Worm (Caenorhabditis elegans) whole organism, L1 larva: ENCODE measurements around the gene del-8.

Source experiments
- C16A3.4 ChIP-seq: fragments of 150-350 bp; optimal IDR thresholded peaks from 2 replicates; lab custom pipeline; 2014; ENCODE audit warnings: missing biosample characterization, missing genetic modification characterization
- aha-1 ChIP-seq: fragments of 150-350 bp; optimal IDR thresholded peaks from 2 replicates; lab custom pipeline; 2014; ENCODE audit warnings: missing biosample characterization, missing genetic modification characterization
- alr-1 ChIP-seq: fragments of 200-800 bp; sonication (Bioruptor generic); optimal IDR thresholded peaks from 2 replicates; lab custom pipeline; 2018; ENCODE audit warnings: borderline replicate concordance, mild to moderate bottlenecking, missing genetic modification characterization, missing compliant biosample characterization
- aly-2 ChIP-seq: fragments of 150-350 bp; optimal IDR thresholded peaks from 2 replicates; lab custom pipeline; 2014; ENCODE audit warnings: missing biosample characterization, missing genetic modification characterization
- ama-1 ChIP-seq: fragments of 150-350 bp; optimal IDR thresholded peaks from 2 replicates; lab custom pipeline; 2014
- blmp-1 ChIP-seq: fragments of 150-350 bp; optimal IDR thresholded peaks from 2 replicates; lab custom pipeline; 2014; ENCODE audit warnings: missing biosample characterization, missing genetic modification characterization
- ceh-63 ChIP-seq: fragments of 200-800 bp; sonication (Bioruptor generic); optimal IDR thresholded peaks from 2 replicates; lab custom pipeline; 2018; ENCODE audit warnings: mild to moderate bottlenecking, missing genetic modification characterization, missing compliant biosample characterization
- ceh-82 ChIP-seq, 3 experiments: fragments of 150-350 bp in 1 of 3; sonication (generic microtip) in 2 of 3; optimal IDR thresholded peaks; 2 replicates each; lab custom pipeline; 2014 to 2017; ENCODE audit warnings: missing biosample characterization in 3 of 3, missing genetic modification characterization in 3 of 3
- ceh-88 ChIP-seq: fragments of 200-800 bp; sonication (Bioruptor generic); IDR thresholded peaks from 2 replicates; pipeline ENCODE4 v1.3.6; 2022; ENCODE audit warnings: missing genetic modification characterization, missing compliant biosample characterization
- egl-13 ChIP-seq: sonication (generic microtip); optimal IDR thresholded peaks from 2 replicates; lab custom pipeline; 2016; ENCODE audit warnings: missing genotype, missing genetic modification reagents, missing genetic modification characterization, missing compliant biosample characterization
- elt-3 ChIP-seq, 6 experiments: fragments of 150-350 bp in 1 of 6; sonication (generic microtip); optimal IDR thresholded peaks; 2 replicates each; lab custom pipeline; 2017 to 2018; ENCODE audit warnings: missing biosample characterization in 6 of 6, missing genetic modification characterization in 6 of 6, inconsistent platforms in 1 of 6
- fkh-4 ChIP-seq: sonication (generic microtip); optimal IDR thresholded peaks from 2 replicates; lab custom pipeline; 2016; ENCODE audit warnings: missing compliant biosample characterization, missing genetic modification characterization, borderline replicate concordance
- hlh-17 ChIP-seq: fragments of 200-800 bp; sonication (Bioruptor generic); optimal IDR thresholded peaks from 2 replicates; lab custom pipeline; 2018; ENCODE audit warnings: missing genetic modification characterization, mild to moderate bottlenecking, missing compliant biosample characterization, moderate library complexity, borderline replicate concordance
- irx-1 ChIP-seq: sonication (generic microtip); optimal IDR thresholded peaks from 2 replicates; lab custom pipeline; 2016; ENCODE audit warnings: missing genetic modification characterization, missing compliant biosample characterization
- lin-35 ChIP-seq, 2 experiments: fragments of 150-350 bp; optimal IDR thresholded peaks; 2 replicates each; lab custom pipeline; 2014; ENCODE audit warnings: missing biosample characterization in 2 of 2, missing genetic modification characterization in 2 of 2, missing genetic modification reagents in 2 of 2
- lin-39 ChIP-seq: fragments of 150-350 bp; optimal IDR thresholded peaks from 2 replicates; lab custom pipeline; 2014; ENCODE audit warnings: missing biosample characterization, missing genetic modification reagents, missing genetic modification characterization
- lir-3 ChIP-seq: sonication (generic microtip); optimal IDR thresholded peaks from 2 replicates; lab custom pipeline; 2016; ENCODE audit warnings: mild to moderate bottlenecking, missing genetic modification characterization, moderate library complexity, missing compliant biosample characterization; ENCODE audit not compliant: poor library complexity
- lsy-2 ChIP-seq, 2 experiments: fragments of 150-350 bp; optimal IDR thresholded peaks; 2 replicates each; lab custom pipeline; 2014; ENCODE audit warnings: missing biosample characterization in 2 of 2, missing genetic modification characterization in 2 of 2
- mdl-1 ChIP-seq, 2 experiments: fragments of 150-350 bp; optimal IDR thresholded peaks; 2 replicates each; lab custom pipeline; 2014 to 2017; ENCODE audit warnings: missing biosample characterization in 2 of 2, missing genetic modification characterization in 2 of 2, inconsistent platforms in 1 of 2
- nhr-71 ChIP-seq: sonication (generic microtip); optimal IDR thresholded peaks from 2 replicates; lab custom pipeline; 2016; ENCODE audit warnings: mild to moderate bottlenecking, missing genetic modification characterization, moderate library complexity, missing compliant biosample characterization
- nhr-76 ChIP-seq: sonication (generic microtip); optimal IDR thresholded peaks from 2 replicates; lab custom pipeline; 2017; ENCODE audit warnings: missing biosample characterization, missing genetic modification characterization
- nhr-84 ChIP-seq: sonication (generic microtip); optimal IDR thresholded peaks from 2 replicates; lab custom pipeline; 2017; ENCODE audit warnings: missing biosample characterization, missing genetic modification characterization
- nhr-85 ChIP-seq: sonication (generic microtip); peaks from one replicate; lab custom pipeline; 2016; ENCODE audit warnings: missing genetic modification characterization, inconsistent platforms, missing compliant biosample characterization
- pqm-1 ChIP-seq: sonication (generic microtip); optimal IDR thresholded peaks from 3 replicates; lab custom pipeline; 2017; ENCODE audit warnings: missing biosample characterization, missing genetic modification characterization
- rnt-1 ChIP-seq: sonication (generic microtip); optimal IDR thresholded peaks from 2 replicates; lab custom pipeline; 2016; ENCODE audit warnings: mild to moderate bottlenecking, missing genetic modification characterization, moderate library complexity, missing compliant biosample characterization
- snpc-4 ChIP-seq: fragments of 150-350 bp; optimal IDR thresholded peaks from 2 replicates; lab custom pipeline; 2014; ENCODE audit warnings: missing biosample characterization, missing genetic modification characterization
- snu-23 ChIP-seq: sonication (generic microtip); optimal IDR thresholded peaks from 2 replicates; lab custom pipeline; 2016; ENCODE audit warnings: missing genetic modification characterization, missing compliant biosample characterization
- sup-37 ChIP-seq: fragments of 200-800 bp; sonication (Bioruptor generic); optimal IDR thresholded peaks from 2 replicates; lab custom pipeline; 2018; ENCODE audit warnings: mild to moderate bottlenecking, missing genetic modification characterization, missing compliant biosample characterization
- swsn-7 ChIP-seq: sonication (generic microtip); optimal IDR thresholded peaks from 2 replicates; lab custom pipeline; 2016; ENCODE audit warnings: missing genetic modification characterization, missing compliant biosample characterization
- unc-30 ChIP-seq: sonication (generic microtip); optimal IDR thresholded peaks from 2 replicates; lab custom pipeline; 2017; ENCODE audit warnings: missing biosample characterization, missing genetic modification characterization
- xbp-1 ChIP-seq: sonication (generic microtip); optimal IDR thresholded peaks from 2 replicates; lab custom pipeline; 2016; ENCODE audit warnings: missing genetic modification characterization, missing compliant biosample characterization
- zip-4 ChIP-seq: fragments of 200-800 bp; sonication (Bioruptor generic); optimal IDR thresholded peaks from 2 replicates; lab custom pipeline; 2018; ENCODE audit warnings: mild to moderate bottlenecking, missing genetic modification characterization, moderate library complexity, missing compliant biosample characterization

The del-8 gene

DNA sequence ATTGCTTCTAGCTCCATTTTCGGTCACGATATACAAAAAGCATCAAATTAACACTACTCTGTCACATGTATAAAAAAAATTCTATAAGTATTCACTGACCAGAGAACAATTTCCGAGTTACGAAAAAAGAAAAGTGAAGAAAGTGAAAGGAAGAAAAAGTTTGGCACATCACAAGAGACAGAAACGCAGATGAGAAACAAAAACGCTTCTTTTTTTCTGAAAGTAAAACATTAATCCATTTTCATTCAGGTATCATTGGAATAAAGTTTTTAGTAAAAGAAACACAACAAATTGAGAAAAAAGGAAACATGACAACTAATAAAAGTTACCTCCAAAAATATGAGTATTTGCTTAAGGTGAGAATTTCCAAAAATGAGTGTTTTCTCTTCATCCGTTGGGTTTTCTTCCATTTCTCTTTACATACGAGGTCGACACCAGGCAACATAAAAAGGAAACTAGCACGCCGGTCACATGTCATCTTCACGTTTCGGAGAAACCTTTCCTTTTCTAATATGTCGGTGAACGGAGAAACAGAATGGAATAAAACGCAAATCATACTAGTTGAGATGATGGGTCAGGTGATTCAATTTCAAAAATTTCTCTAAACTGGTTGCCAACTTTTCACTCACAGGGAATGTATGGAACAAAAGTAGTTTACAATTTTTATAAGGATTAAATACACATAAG is 53.7 kb downstream of the del-8 start (continued):
- TF ChIP-seq egl-13 (peak; percentile 8), nhr-85 (tag; lab: Kevin White, UChicago) (peak; percentile 96), pqm-1 (tag; lab: Kevin White, UChicago) (no peak), fkh-4 (tag; lab: Kevin White, UChicago) (no peak), lir-3 (tag; lab: Kevin White, UChicago) (no peak), ceh-82 (tag; optimal IDR thresholded peaks at IDR 0.05; lab: Kevin White, UChicago) (no peak), ceh-63 (GFP tag; lab: Kevin White, UChicago) (no peak), lsy-2 (tag; optimal IDR thresholded peaks at IDR 0.05; lab: Kevin White, UChicago) (peak; percentile 6 to 24), irx-1 (tag; lab: Kevin White, UChicago) (peak; percentile 48), sup-37 (GFP tag; lab: Kevin White, UChicago) (no peak), rnt-1 (tag; lab: Kevin White, UChicago) (no peak), nhr-84 (tag; lab: Kevin White, UChicago) (no peak), elt-3 (tag; optimal IDR thresholded peaks at IDR 0.05; lab: Kevin White, UChicago) (peak in 2 of 6 experiments; percentile 18 to 20), nhr-71 (tag; lab: Kevin White, UChicago) (peak; percentile 61), lin-39 (tag; lab: Kevin White, UChicago) (no peak), mdl-1 (tag; optimal IDR thresholded peaks at IDR 0.05; lab: Kevin White, UChicago) (peak in 1 of 2 experiments; percentile 69), xbp-1 (tag; lab: Kevin White, UChicago) (no peak), aha-1 (tag; lab: Kevin White, UChicago) (no peak), blmp-1 (tag; lab: Kevin White, UChicago) (peak; percentile 99), snpc-4 (tag; lab: Kevin White, UChicago) (peak; percentile 27), lin-35 (GFP tag; optimal IDR thresholded peaks at IDR 0.05; lab: Kevin White, UChicago) (peak; percentile 23 to 75), alr-1 (tag; lab: Kevin White, UChicago) (no peak), swsn-7 (tag; lab: Kevin White, UChicago) (no peak), zip-4 (no peak), hlh-17 (GFP tag; lab: Kevin White, UChicago) (no peak), aly-2 (tag; lab: Kevin White, UChicago) (no peak), nhr-76 (tag; lab: Kevin White, UChicago) (no peak), ceh-88 (GFP tag; lab: Robert Waterston, UW) (0 out of 2 replicates have a peak, but pooled peaks have one; percentile 13), C16A3.4 (no peak), unc-30 (tag; lab: Kevin White, UChicago) (no peak), ama-1 (lab: Kevin White, UChicago) (no peak), snu-23 (peak; percentile 66)
